Worm (Caenorhabditis elegans): ENCODE data around the gene hpo-19.

- TF ChIP-seq nhr-11 (tag; optimal IDR thresholded peaks at IDR 0.05), result no peak
- no peak for TF ChIP-seq ama-1 (optimal IDR thresholded peaks at IDR 0.05)
- TF ChIP-seq skn-1 (tag; optimal IDR thresholded peaks at IDR 0.05), result no peak
- no peak for TF ChIP-seq nhr-77 (tag; optimal IDR thresholded peaks at IDR 0.05)
- TF ChIP-seq unc-62 (GFP tag; optimal IDR thresholded peaks at IDR 0.05), result no peak
- no peak for TF ChIP-seq mdl-1 (tag; optimal IDR thresholded peaks at IDR 0.05)
- no peak for TF ChIP-seq R02D3.7 (tag; optimal IDR thresholded peaks at IDR 0.05)
- TF ChIP-seq blmp-1 (tag; optimal IDR thresholded peaks at IDR 0.05; ENCODE audit: insufficient read depth), result no peak
- no peak for TF ChIP-seq ZK546.5 (tag; optimal IDR thresholded peaks at IDR 0.05)
- no peak for TF ChIP-seq elt-3 (tag; optimal IDR thresholded peaks at IDR 0.05)
- TF ChIP-seq dmd-4 (tag; optimal IDR thresholded peaks at IDR 0.05), result no peak
- TF ChIP-seq nhr-237 (tag; optimal IDR thresholded peaks at IDR 0.05), result no peak
Observed at ce11 chrV:6456903-6457302, 20.5 kb downstream of the hpo-19 start.

Data from whole organism, L2 larva.